Worm (Caenorhabditis elegans): ENCODE results near the gene C45B2.6.

- peak; percentile 44 for TF ChIP-seq ztf-4 (tag; optimal IDR thresholded peaks at IDR 0.05)
- no peak for TF ChIP-seq egl-27 (tag; optimal IDR thresholded peaks at IDR 0.05)
- TF ChIP-seq unc-55 (GFP tag; optimal IDR thresholded peaks at IDR 0.05) = no peak
- TF ChIP-seq lsy-2 (tag; optimal IDR thresholded peaks at IDR 0.05) = peak in 1 of 2 experiments; percentile 27
- TF ChIP-seq skn-1 (tag; optimal IDR thresholded peaks at IDR 0.05) = no peak
- no peak for TF ChIP-seq dmd-4 (tag; optimal IDR thresholded peaks at IDR 0.05)
- TF ChIP-seq nhr-11 (tag; optimal IDR thresholded peaks at IDR 0.05) = no peak
- TF ChIP-seq nhr-237 (tag; optimal IDR thresholded peaks at IDR 0.05) = no peak
- no peak for TF ChIP-seq sma-9 (GFP tag; optimal IDR thresholded peaks at IDR 0.05)
- no peak for TF ChIP-seq sma-9 (tag; optimal IDR thresholded peaks at IDR 0.05)
- no peak for TF ChIP-seq zag-1 (tag; optimal IDR thresholded peaks at IDR 0.05)
- no peak for TF ChIP-seq fos-1 (tag; optimal IDR thresholded peaks at IDR 0.05)
Observed at ce11 chrX:6040435-6041093, 12.1 kb upstream of the C45B2.6 start.

All from whole organism, L2 larva.